Fruit fly (Drosophila melanogaster) whole organism, embryonic: ENCODE results near the gene Sclp.

ENCODE experiments used
- Atf6 ChIP-seq: fragments of 200-800 bp; sonication (Bioruptor generic); IDR thresholded peaks from 2 replicates; pipeline ENCODE4 v1.3.6; 2022; ENCODE audit warnings: missing biosample characterization, missing genetic modification characterization
- B-H2 ChIP-seq: fragments of 200-800 bp; sonication (Bioruptor generic); optimal IDR thresholded peaks from 2 replicates; lab custom pipeline; 2018; ENCODE audit warnings: missing biosample characterization, mild to moderate bottlenecking, missing genetic modification characterization
- BEAF-32 ChIP-seq: fragments of 200-800 bp; sonication (Bioruptor generic); optimal IDR thresholded peaks from 3 replicates; lab custom pipeline; 2017; ENCODE audit warnings: missing biosample characterization, missing genetic modification characterization, mild to moderate bottlenecking, moderate library complexity, missing genetic modification reagents
- Bdp1 ChIP-seq: fragments of 200-800 bp; sonication (Bioruptor generic); optimal IDR thresholded peaks from 3 replicates; lab custom pipeline; 2016; ENCODE audit warnings: missing biosample characterization, missing genetic modification characterization
- CG10147 ChIP-seq: fragments of 200-800 bp; sonication (Bioruptor generic); optimal IDR thresholded peaks from 2 replicates; lab custom pipeline; 2019; ENCODE audit warnings: missing biosample characterization, mild to moderate bottlenecking, missing genetic modification characterization, moderate library complexity
- CG10321 ChIP-seq: fragments of 200-800 bp; sonication (Bioruptor generic); IDR thresholded peaks from 2 replicates; pipeline ENCODE4 v1.3.6; 2022; ENCODE audit warnings: missing biosample characterization, missing genetic modification characterization
- CG10959 ChIP-seq: fragments of 200-800 bp; sonication (Bioruptor generic); IDR thresholded peaks from 2 replicates; pipeline ENCODE4 v1.3.6; 2022; ENCODE audit warnings: missing biosample characterization, missing genetic modification characterization
- CG11093 ChIP-seq: fragments of 200-800 bp; sonication (Bioruptor generic); IDR thresholded peaks from 3 replicates; pipeline ENCODE4 v1.3.6; 2022; ENCODE audit warnings: missing biosample characterization, missing genetic modification characterization
- CG11398 ChIP-seq: fragments of 200-800 bp; sonication (Bioruptor generic); optimal IDR thresholded peaks from 2 replicates; lab custom pipeline; 2016; ENCODE audit warnings: missing biosample characterization, missing genetic modification characterization
- CG11696 ChIP-seq: fragments of 200-800 bp; sonication (Bioruptor generic); IDR thresholded peaks from 2 replicates; pipeline ENCODE4 v1.3.6; 2022; ENCODE audit warnings: missing biosample characterization, missing genetic modification characterization
- CG12299 ChIP-seq: fragments of 200-800 bp; sonication (Bioruptor generic); optimal IDR thresholded peaks from 2 replicates; lab custom pipeline; 2018; ENCODE audit warnings: missing biosample characterization, mild to moderate bottlenecking, missing genetic modification characterization
- CG12659 ChIP-seq: fragments of 200-800 bp; sonication (Bioruptor generic); optimal IDR thresholded peaks from 3 replicates; lab custom pipeline; 2017; ENCODE audit warnings: mild to moderate bottlenecking, missing biosample characterization, missing genetic modification reagents, missing genetic modification characterization
- CG15601 ChIP-seq: fragments of 200-800 bp; sonication (Bioruptor generic); optimal IDR thresholded peaks from 3 replicates; lab custom pipeline; 2019; ENCODE audit warnings: missing biosample characterization, mild to moderate bottlenecking, missing genetic modification characterization, moderate library complexity
- CG16813 ChIP-seq: fragments of 200-800 bp; sonication (Bioruptor generic); IDR thresholded peaks from 3 replicates; pipeline ENCODE4 v1.3.6; 2022; ENCODE audit warnings: missing biosample characterization, missing genetic modification characterization; ENCODE audit not compliant: partially characterized antibody
- CG3838 ChIP-seq: fragments of 200-800 bp; sonication (Bioruptor generic); optimal IDR thresholded peaks from 3 replicates; lab custom pipeline; 2016; ENCODE audit warnings: missing biosample characterization, missing genetic modification characterization
- CG5953 ChIP-seq: fragments of 200-800 bp; sonication (Bioruptor generic); IDR thresholded peaks from 2 replicates; pipeline ENCODE4 v1.3.6; 2022; ENCODE audit warnings: missing biosample characterization, missing genetic modification characterization
- CG7372 ChIP-seq: fragments of 200-800 bp; sonication (Bioruptor generic); IDR thresholded peaks from 2 replicates; pipeline ENCODE4 v1.3.6; 2022; ENCODE audit warnings: missing biosample characterization, missing genetic modification characterization
- CG8388 ChIP-seq: fragments of 200-800 bp; sonication (Bioruptor generic); optimal IDR thresholded peaks from 2 replicates; lab custom pipeline; 2019; ENCODE audit warnings: missing biosample characterization, mild to moderate bottlenecking, missing genetic modification characterization, moderate library complexity
- CG9609 ChIP-seq: fragments of 200-800 bp; sonication (Bioruptor generic); optimal IDR thresholded peaks from 3 replicates; lab custom pipeline; 2016; ENCODE audit warnings: missing biosample characterization, missing genetic modification characterization
- CoRest ChIP-seq: fragments of 200-800 bp; sonication (Bioruptor generic); optimal IDR thresholded peaks from 3 replicates; lab custom pipeline; 2018; ENCODE audit warnings: missing biosample characterization, mild to moderate bottlenecking, missing genetic modification characterization, moderate library complexity
- E2f2 ChIP-seq: fragments of 200-800 bp; sonication (Bioruptor generic); IDR thresholded peaks from 2 replicates; pipeline ENCODE4 v1.3.6; 2022; ENCODE audit warnings: missing biosample characterization, missing genetic modification characterization
- MESR4 ChIP-seq: fragments of 200-800 bp; sonication (Bioruptor generic); optimal IDR thresholded peaks from 2 replicates; lab custom pipeline; 2018; ENCODE audit warnings: missing biosample characterization, mild to moderate bottlenecking, missing genetic modification characterization, moderate library complexity
- Med ChIP-seq: fragments of 200-800 bp; sonication (Bioruptor generic); peaks from one replicate; lab custom pipeline; 2016; ENCODE audit warnings: missing biosample characterization, missing genetic modification characterization, mild to moderate bottlenecking, inconsistent platforms, moderate library complexity
- Nf-YB ChIP-seq: fragments of 200-800 bp; sonication (Bioruptor generic); optimal IDR thresholded peaks from 3 replicates; lab custom pipeline; 2019; ENCODE audit warnings: missing biosample characterization, mild to moderate bottlenecking, missing genetic modification characterization, moderate library complexity
- Ptx1 ChIP-seq: fragments of 200-800 bp; sonication (Bioruptor generic); IDR thresholded peaks from 2 replicates; pipeline ENCODE4 v1.3.6; 2022; ENCODE audit warnings: missing biosample characterization, missing genetic modification characterization
- Rx ChIP-seq: fragments of 200-800 bp; sonication (Bioruptor generic); IDR thresholded peaks from 2 replicates; pipeline ENCODE4 v1.3.6; 2022; ENCODE audit warnings: missing biosample characterization, missing genetic modification characterization
- Tbp ChIP-seq: fragments of >200 bp; optimal IDR thresholded peaks from 2 replicates; lab custom pipeline; 2018; ENCODE audit warnings: missing biosample characterization, missing genetic modification characterization
- ac ChIP-seq: fragments of 200-800 bp; sonication (Bioruptor generic); optimal IDR thresholded peaks from 3 replicates; lab custom pipeline; 2017; ENCODE audit warnings: missing biosample characterization, mild to moderate bottlenecking, missing genetic modification characterization
- ase ChIP-seq: fragments of 200-800 bp; sonication (Bioruptor generic); IDR thresholded peaks from 3 replicates; pipeline ENCODE4 v1.3.6; 2022; ENCODE audit warnings: missing biosample characterization, missing genetic modification characterization
- crc ChIP-seq: fragments of 200-800 bp; sonication (Bioruptor generic); optimal IDR thresholded peaks from 2 replicates; lab custom pipeline; 2016; ENCODE audit warnings: missing biosample characterization, missing genetic modification characterization
- da ChIP-seq: fragments of 200-800 bp; sonication (Bioruptor generic); optimal IDR thresholded peaks from 2 replicates; lab custom pipeline; 2016; ENCODE audit warnings: missing biosample characterization, missing genetic modification characterization
- ems ChIP-seq: fragments of 200-800 bp; sonication (Bioruptor generic); optimal IDR thresholded peaks from 3 replicates; lab custom pipeline; 2016; ENCODE audit warnings: missing biosample characterization, missing genetic modification characterization
- fd3F ChIP-seq: fragments of 200-800 bp; sonication (Bioruptor generic); optimal IDR thresholded peaks from 2 replicates; lab custom pipeline; 2018; ENCODE audit warnings: missing biosample characterization, mild to moderate bottlenecking, missing genetic modification characterization, moderate library complexity
- gcm2 ChIP-seq: fragments of 200-800 bp; sonication (Bioruptor generic); optimal IDR thresholded peaks from 2 replicates; lab custom pipeline; 2016; ENCODE audit warnings: missing biosample characterization, missing genetic modification characterization
- grau ChIP-seq: fragments of 200-800 bp; optimal IDR thresholded peaks from 3 replicates; lab custom pipeline; 2019; ENCODE audit warnings: missing biosample characterization, mild to moderate bottlenecking, missing genetic modification characterization, moderate library complexity
- gro ChIP-seq: fragments of 200-800 bp; sonication (Bioruptor generic); optimal IDR thresholded peaks from 2 replicates; lab custom pipeline; 2016; ENCODE audit warnings: missing biosample characterization, missing genetic modification characterization
- her ChIP-seq: fragments of 200-800 bp; sonication (Bioruptor generic); optimal IDR thresholded peaks from 2 replicates; lab custom pipeline; 2016; ENCODE audit warnings: missing biosample characterization, missing genetic modification characterization
- hth ChIP-seq: fragments of >200 bp; optimal IDR thresholded peaks from 2 replicates; lab custom pipeline; 2017; ENCODE audit warnings: inconsistent platforms
- inv ChIP-seq: fragments of 200-800 bp; sonication (Bioruptor generic); IDR thresholded peaks from 2 replicates; pipeline ENCODE4 v1.3.6; 2022; ENCODE audit warnings: missing biosample characterization, missing genetic modification characterization; ENCODE audit not compliant: partially characterized antibody
- lbe ChIP-seq: fragments of 200-800 bp; sonication (Bioruptor generic); optimal IDR thresholded peaks from 2 replicates; lab custom pipeline; 2016; ENCODE audit warnings: missing biosample characterization, mild to moderate bottlenecking, missing genetic modification characterization
- oc ChIP-seq: fragments of 200-800 bp; sonication (Bioruptor generic); optimal IDR thresholded peaks from 2 replicates; lab custom pipeline; 2018; ENCODE audit warnings: missing biosample characterization, mild to moderate bottlenecking, missing genetic modification characterization, moderate library complexity
- phol ChIP-seq: fragments of 200-800 bp; sonication (Bioruptor generic); optimal IDR thresholded peaks from 3 replicates; lab custom pipeline; 2018; ENCODE audit warnings: missing biosample characterization, mild to moderate bottlenecking, missing genetic modification characterization, moderate library complexity
- pnt ChIP-seq: fragments of 200-800 bp; sonication (Bioruptor generic); optimal IDR thresholded peaks from 3 replicates; lab custom pipeline; 2016; ENCODE audit warnings: missing biosample characterization, missing genetic modification characterization
- sens-2 ChIP-seq: fragments of 200-800 bp; sonication (Bioruptor generic); IDR thresholded peaks from 2 replicates; pipeline ENCODE4 v1.3.6; 2022; ENCODE audit warnings: missing biosample characterization, missing genetic modification characterization
- shn ChIP-seq: fragments of 200-800 bp; sonication (Bioruptor generic); optimal IDR thresholded peaks from 3 replicates; lab custom pipeline; 2016; ENCODE audit warnings: missing biosample characterization, missing genetic modification characterization
- sim ChIP-seq: fragments of 200-800 bp; sonication (Bioruptor generic); IDR thresholded peaks from 2 replicates; pipeline ENCODE4 v1.3.6; 2022; ENCODE audit warnings: missing biosample characterization, missing genetic modification characterization
- sima ChIP-seq: fragments of 200-800 bp; sonication (Bioruptor generic); optimal IDR thresholded peaks from 2 replicates; lab custom pipeline; 2016; ENCODE audit warnings: missing biosample characterization, missing genetic modification characterization
- so ChIP-seq: fragments of 200-800 bp; sonication (Bioruptor generic); IDR thresholded peaks from 3 replicates; pipeline ENCODE4 v1.3.6; 2022; ENCODE audit warnings: missing biosample characterization, missing genetic modification characterization
- trem ChIP-seq: fragments of 200-800 bp; optimal IDR thresholded peaks from 3 replicates; lab custom pipeline; 2019; ENCODE audit warnings: missing biosample characterization, mild to moderate bottlenecking, missing genetic modification characterization, moderate library complexity
- twi ChIP-seq: fragments of 200-800 bp; optimal IDR thresholded peaks from 2 replicates; lab custom pipeline; 2019; ENCODE audit warnings: missing biosample characterization, mild to moderate bottlenecking, missing genetic modification characterization, moderate library complexity
- unc-4 ChIP-seq: fragments of 200-800 bp; sonication (Bioruptor generic); IDR thresholded peaks from 2 replicates; pipeline ENCODE4 v1.3.6; 2022; ENCODE audit warnings: missing biosample characterization, missing genetic modification characterization; ENCODE audit not compliant: partially characterized antibody
- zen2 ChIP-seq: fragments of 200-800 bp; sonication (Bioruptor generic); IDR thresholded peaks from 3 replicates; pipeline ENCODE4 v1.3.6; 2022; ENCODE audit warnings: missing biosample characterization, missing genetic modification characterization; ENCODE audit not compliant: partially characterized antibody

Gene Sclp

dm6 chrX:11891682-11892179 is 32.7 kb downstream of the Sclp start, which contains the start of gene sicily (continued):
- TF ChIP-seq Bdp1 (GFP tag; lab: Kevin White, UChicago), result no peak
- TF ChIP-seq CG10147, result no peak
- no peak for TF ChIP-seq CG10959 (GFP tag; lab: Robert Waterston, UW)
- TF ChIP-seq phol, result peak; percentile 19
- no peak for TF ChIP-seq da
- no peak for TF ChIP-seq sens-2
- peak; percentile 92 for TF ChIP-seq E2f2 (GFP tag; lab: Robert Waterston, UW)
- no peak for TF ChIP-seq CG8388 (GFP tag; lab: Kevin White, UChicago)
- no peak for TF ChIP-seq inv (GFP tag; lab: Robert Waterston, UW)
- TF ChIP-seq so, result no peak
- no peak for TF ChIP-seq Tbp (GFP tag; lab: Kevin White, UChicago)
- TF ChIP-seq sima, result no peak
- no peak for TF ChIP-seq B-H2
- peak; percentile 80 for TF ChIP-seq Med (GFP tag; lab: Kevin White, UChicago)
- TF ChIP-seq crc, result no peak
- no peak for TF ChIP-seq gcm2 (GFP tag; lab: Kevin White, UChicago)
- no peak for TF ChIP-seq CG9609 (GFP tag; lab: Kevin White, UChicago)
- no peak for TF ChIP-seq CG11093 (GFP tag; lab: Robert Waterston, UW)
- TF ChIP-seq Atf6, result no peak
- no peak for TF ChIP-seq CG3838
- TF ChIP-seq Rx (GFP tag; lab: Robert Waterston, UW), result no peak
- TF ChIP-seq ac (GFP tag; lab: Kevin White, UChicago), result no peak
- TF ChIP-seq CG11696 (GFP tag; lab: Robert Waterston, UW), result no peak
- no peak for TF ChIP-seq grau (tag; lab: Kevin White, UChicago)
- no peak for TF ChIP-seq CG12299 (tag; lab: Kevin White, UChicago)
- peak; percentile 34 for TF ChIP-seq trem
- TF ChIP-seq sim (GFP tag; lab: Robert Waterston, UW), result no peak
- TF ChIP-seq Ptx1 (GFP tag; lab: Robert Waterston, UW), result no peak
- no peak for TF ChIP-seq her (GFP tag; lab: Kevin White, UChicago)
- TF ChIP-seq CG12659 (GFP tag; lab: Kevin White, UChicago), result no peak
- TF ChIP-seq fd3F (GFP tag; lab: Kevin White, UChicago), result no peak
- TF ChIP-seq oc (tag; lab: Kevin White, UChicago), result no peak
- TF ChIP-seq ase (GFP tag; lab: Robert Waterston, UW), result no peak
- no peak for TF ChIP-seq gro (GFP tag; lab: Kevin White, UChicago)
- TF ChIP-seq CG5953 (GFP tag; lab: Robert Waterston, UW), result no peak
- no peak for TF ChIP-seq zen2 (GFP tag; lab: Robert Waterston, UW)
- peak; percentile 41 for TF ChIP-seq BEAF-32 (GFP tag; lab: Kevin White, UChicago)
- peak; percentile 38; the same call in 1 of the 2 replicates for TF ChIP-seq unc-4 (GFP tag; lab: Robert Waterston, UW)
- TF ChIP-seq twi, result peak; percentile 41
- no peak for TF ChIP-seq lbe
- TF ChIP-seq pnt, result no peak
- no peak for TF ChIP-seq CG10321 (GFP tag; lab: Robert Waterston, UW)
- no peak for TF ChIP-seq hth (lab: Kevin White, UChicago)
- TF ChIP-seq Nf-YB (GFP tag; lab: Kevin White, UChicago), result no peak
- no peak for TF ChIP-seq CG15601 (tag; lab: Kevin White, UChicago)
- TF ChIP-seq shn (GFP tag; lab: Kevin White, UChicago), result no peak
- no peak for TF ChIP-seq CG7372 (GFP tag; lab: Robert Waterston, UW)
- TF ChIP-seq CG11398 (GFP tag; lab: Kevin White, UChicago), result no peak
- peak; percentile 37; the same call in 1 of the 3 replicates for TF ChIP-seq CG16813
- peak; percentile 63 for TF ChIP-seq MESR4 (GFP tag; lab: Kevin White, UChicago)
- peak; percentile 4 for TF ChIP-seq CoRest
- TF ChIP-seq ems (GFP tag; lab: Kevin White, UChicago), result no peak
